Worm (Caenorhabditis elegans): ENCODE measurements around the gene F46B6.10.

ce11 chrV:9757884-9758283 lies 44.0 kb downstream of the F46B6.10 start, which contains the start of gene F58E6.11:
- TF ChIP-seq dpl-1 (GFP tag; optimal IDR thresholded peaks at IDR 0.05): no peak
- TF ChIP-seq egl-18 (GFP tag; IDR thresholded peaks at IDR 0.05): no peak
- no peak for TF ChIP-seq snpc-4 (GFP tag; optimal IDR thresholded peaks at IDR 0.05)
- no peak for TF ChIP-seq snpc-4 (tag; optimal IDR thresholded peaks at IDR 0.05)
- TF ChIP-seq dpff-1 (tag; optimal IDR thresholded peaks at IDR 0.05): no peak
- TF ChIP-seq rec-8 (tag; optimal IDR thresholded peaks at IDR 0.05): no peak
- TF ChIP-seq pha-4 (tag; optimal IDR thresholded peaks at IDR 0.05): no peak
- no peak for TF ChIP-seq unc-62 (GFP tag; optimal IDR thresholded peaks at IDR 0.05)
- TF ChIP-seq C06A6.2 (GFP tag; conservative IDR thresholded peaks at IDR 0.05): no peak
- no peak for TF ChIP-seq ceh-79 (tag; optimal IDR thresholded peaks at IDR 0.05)
